Worm (Caenorhabditis elegans) whole organism, early embryonic: ENCODE data around the gene R07B1.8.

Source experiments
- B0310.2 ChIP-seq: sonication (generic microtip); optimal IDR thresholded peaks from 2 replicates; lab custom pipeline; 2016; ENCODE audit warnings: mild to moderate bottlenecking, missing genetic modification characterization, missing compliant biosample characterization
- F13C5.2 ChIP-seq: sonication (generic microtip); optimal IDR thresholded peaks from 2 replicates; lab custom pipeline; 2017; ENCODE audit warnings: mild to moderate bottlenecking, missing genetic modification characterization, inconsistent platforms, missing compliant biosample characterization
- aly-1 ChIP-seq: sonication (generic microtip); optimal IDR thresholded peaks from 2 replicates; lab custom pipeline; 2016; ENCODE audit warnings: missing genetic modification characterization, missing compliant biosample characterization
- ama-1 ChIP-seq: fragments of 150-350 bp; optimal IDR thresholded peaks from 2 replicates; lab custom pipeline; 2014
- ceh-13 ChIP-seq: fragments of 200-800 bp; sonication (Bioruptor generic); optimal IDR thresholded peaks from 2 replicates; lab custom pipeline; 2018; ENCODE audit warnings: mild to moderate bottlenecking, missing genetic modification characterization, missing compliant biosample characterization
- ceh-36 ChIP-seq: sonication (generic microtip); optimal IDR thresholded peaks from 2 replicates; lab custom pipeline; 2016; ENCODE audit warnings: missing genetic modification characterization, inconsistent platforms, missing compliant biosample characterization
- ets-7 ChIP-seq: sonication (generic microtip); optimal IDR thresholded peaks from 2 replicates; lab custom pipeline; 2016; ENCODE audit warnings: missing genotype, missing genetic modification characterization, missing compliant biosample characterization
- flt-1 ChIP-seq: fragments of 200-800 bp; sonication (Bioruptor generic); IDR thresholded peaks from 2 replicates; pipeline ENCODE4 v1.3.6; 2022; ENCODE audit warnings: missing genetic modification characterization, missing compliant biosample characterization
- hmbx-1 ChIP-seq: sonication (generic microtip); optimal IDR thresholded peaks from 2 replicates; lab custom pipeline; 2016; ENCODE audit warnings: mild to moderate bottlenecking, missing genetic modification characterization, missing compliant biosample characterization
- hmg-4 ChIP-seq: fragments of 200-800 bp; sonication (Bioruptor generic); optimal IDR thresholded peaks from 2 replicates; lab custom pipeline; 2018; ENCODE audit warnings: mild to moderate bottlenecking, missing genetic modification characterization, missing compliant biosample characterization
- hnd-1 ChIP-seq: sonication (generic microtip); optimal IDR thresholded peaks from 2 replicates; lab custom pipeline; 2016; ENCODE audit warnings: missing genetic modification characterization, missing compliant biosample characterization
- pes-1 ChIP-seq: fragments of 200-800 bp; sonication (Bioruptor generic); IDR thresholded peaks from 2 replicates; pipeline ENCODE4 v1.3.6; 2022; ENCODE audit warnings: missing genetic modification reagents, missing genetic modification characterization, missing compliant biosample characterization
- scrt-1 ChIP-seq: fragments of 200-800 bp; sonication (Bioruptor generic); IDR thresholded peaks from 2 replicates; pipeline ENCODE4 v1.3.6; 2022; ENCODE audit warnings: missing genetic modification characterization, missing compliant biosample characterization
- sea-1 ChIP-seq: fragments of 200-800 bp; sonication (Bioruptor generic); conservative IDR thresholded peaks from 2 replicates; pipeline ENCODE4 v1.3.6; 2022; ENCODE audit warnings: missing genetic modification characterization, missing compliant biosample characterization
- tbx-11 ChIP-seq: fragments of 200-800 bp; sonication (Bioruptor generic); IDR thresholded peaks from 2 replicates; pipeline ENCODE4 v1.3.6; 2022; ENCODE audit warnings: missing genetic modification characterization, missing compliant biosample characterization
- tbx-37 ChIP-seq: fragments of 200-800 bp; sonication (Bioruptor generic); conservative IDR thresholded peaks from 2 replicates; pipeline ENCODE4 v1.3.6; 2022; ENCODE audit warnings: missing genetic modification reagents, missing genetic modification characterization, missing compliant biosample characterization
- tra-4 ChIP-seq: sonication (generic microtip); optimal IDR thresholded peaks from 2 replicates; lab custom pipeline; 2017; ENCODE audit warnings: missing genetic modification characterization, missing compliant biosample characterization

The R07B1.8 gene

DNA sequence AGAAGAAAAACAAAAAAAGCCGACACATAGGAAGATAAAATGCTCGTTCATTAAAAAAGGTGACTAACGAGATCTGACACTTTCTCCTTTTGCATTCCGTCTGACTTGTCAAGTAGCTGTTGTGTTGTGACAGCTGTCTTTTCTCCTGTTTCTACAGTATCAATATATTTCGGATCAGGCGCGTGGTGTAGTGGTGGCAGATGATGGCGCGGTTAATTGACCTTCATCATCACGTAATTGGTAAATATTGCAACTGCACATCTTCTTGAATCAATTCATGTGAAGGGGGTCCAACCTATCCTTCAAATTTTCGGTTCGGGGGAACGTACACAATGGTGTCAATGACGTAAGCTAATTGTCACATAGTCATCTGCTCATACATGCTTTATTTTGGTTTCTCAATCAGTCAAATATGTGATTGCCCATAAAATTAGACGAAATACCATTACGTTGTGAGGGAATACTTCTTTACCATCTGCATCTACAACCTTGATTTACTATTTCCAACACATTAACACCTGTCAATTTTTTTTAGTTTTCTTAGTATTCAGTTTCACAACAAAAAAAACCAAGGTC is 24.2 kb downstream of the R07B1.8 start:
- no peak for TF ChIP-seq ceh-13
- no peak for TF ChIP-seq scrt-1 (GFP tag; lab: Robert Waterston, UW)
- TF ChIP-seq B0310.2 (tag; lab: Kevin White, UChicago) = no peak
- no peak for TF ChIP-seq flt-1 (GFP tag; lab: Robert Waterston, UW)
- no peak for TF ChIP-seq tbx-11
- TF ChIP-seq hmbx-1 (tag; lab: Kevin White, UChicago) = no peak
- no peak for TF ChIP-seq sea-1 (GFP tag; lab: Robert Waterston, UW)
- no peak for TF ChIP-seq ceh-36 (tag; lab: Kevin White, UChicago)
- no peak for TF ChIP-seq ama-1 (lab: Kevin White, UChicago)
- no peak for TF ChIP-seq hmg-4 (GFP tag; lab: Kevin White, UChicago)
- no peak for TF ChIP-seq hnd-1
- TF ChIP-seq aly-1 (tag; lab: Kevin White, UChicago) = no peak
- no peak for TF ChIP-seq ets-7 (tag; lab: Kevin White, UChicago)
- TF ChIP-seq tbx-37 (GFP tag; lab: Robert Waterston, UW) = no peak
- no peak for TF ChIP-seq F13C5.2 (tag; lab: Kevin White, UChicago)
- no peak for TF ChIP-seq pes-1 (GFP tag; lab: Robert Waterston, UW)
- no peak for TF ChIP-seq tra-4 (tag; lab: Kevin White, UChicago)

DNA sequence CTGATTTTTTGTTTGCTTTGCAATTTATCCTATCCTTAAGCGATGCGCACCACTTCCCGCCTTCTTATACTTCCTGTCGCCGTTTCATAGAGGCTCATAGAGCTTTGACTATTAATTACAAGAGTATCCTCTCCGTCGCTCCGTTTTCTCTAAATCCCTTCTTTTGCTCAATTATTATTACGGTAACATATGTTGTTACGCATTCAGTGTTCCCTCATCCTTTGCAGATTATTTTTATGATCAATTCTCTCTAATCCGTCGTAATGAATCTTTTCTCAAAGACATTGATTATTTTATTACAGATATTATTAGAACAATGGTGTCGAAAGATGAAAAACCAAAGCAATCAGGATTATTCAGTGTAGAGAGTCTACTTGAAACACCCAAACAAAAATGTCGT is 25.5 kb downstream of the R07B1.8 start, which contains the start of gene vab-15:
Gene vab-15, plus strand, starts transcription at position 301 of the 400 bp plus-strand sequence.
- TF ChIP-seq ceh-36 (tag; lab: Kevin White, UChicago) (peak; percentile 34), tbx-37 (GFP tag; lab: Robert Waterston, UW) (no peak), pes-1 (GFP tag; lab: Robert Waterston, UW) (no peak), tra-4 (tag; lab: Kevin White, UChicago) (no peak), tbx-11 (no peak)

ce11 chrX:9845916-9846315 is 26.5 kb downstream of the R07B1.8 start:
- TF ChIP-seq F13C5.2 (tag; lab: Kevin White, UChicago) (no peak), tra-4 (tag; lab: Kevin White, UChicago) (no peak), hmbx-1 (tag; lab: Kevin White, UChicago) (no peak), aly-1 (tag; lab: Kevin White, UChicago) (no peak), hmg-4 (GFP tag; lab: Kevin White, UChicago) (no peak), ama-1 (lab: Kevin White, UChicago) (no peak), ets-7 (tag; lab: Kevin White, UChicago) (no peak)

- TF ChIP-seq ama-1 (lab: Kevin White, UChicago) = no peak
- no peak for TF ChIP-seq ceh-13
- no peak for TF ChIP-seq hmbx-1 (tag; lab: Kevin White, UChicago)
- no peak for TF ChIP-seq tra-4 (tag; lab: Kevin White, UChicago)
- no peak for TF ChIP-seq hmg-4 (GFP tag; lab: Kevin White, UChicago)
Measured at ce11 chrX:9843568-9843967, 28.9 kb downstream of the R07B1.8 start.

- no peak for TF ChIP-seq pes-1 (GFP tag; lab: Robert Waterston, UW)
- no peak for TF ChIP-seq B0310.2 (tag; lab: Kevin White, UChicago)
- TF ChIP-seq ets-7 (tag; lab: Kevin White, UChicago) = no peak
- no peak for TF ChIP-seq ama-1 (lab: Kevin White, UChicago)
- TF ChIP-seq F13C5.2 (tag; lab: Kevin White, UChicago) = no peak
- no peak for TF ChIP-seq scrt-1 (GFP tag; lab: Robert Waterston, UW)
- TF ChIP-seq hmbx-1 (tag; lab: Kevin White, UChicago) = no peak
- TF ChIP-seq tbx-11 = no peak
- no peak for TF ChIP-seq hmg-4 (GFP tag; lab: Kevin White, UChicago)
- no peak for TF ChIP-seq flt-1 (GFP tag; lab: Robert Waterston, UW)
- no peak for TF ChIP-seq hnd-1
- no peak for TF ChIP-seq ceh-13
- TF ChIP-seq ceh-36 (tag; lab: Kevin White, UChicago) = no peak
- no peak for TF ChIP-seq sea-1 (GFP tag; lab: Robert Waterston, UW)
- no peak for TF ChIP-seq tbx-37 (GFP tag; lab: Robert Waterston, UW)
- no peak for TF ChIP-seq aly-1 (tag; lab: Kevin White, UChicago)
Measured at ce11 chrX:9842102-9842501, 30.4 kb downstream of the R07B1.8 start.

DNA sequence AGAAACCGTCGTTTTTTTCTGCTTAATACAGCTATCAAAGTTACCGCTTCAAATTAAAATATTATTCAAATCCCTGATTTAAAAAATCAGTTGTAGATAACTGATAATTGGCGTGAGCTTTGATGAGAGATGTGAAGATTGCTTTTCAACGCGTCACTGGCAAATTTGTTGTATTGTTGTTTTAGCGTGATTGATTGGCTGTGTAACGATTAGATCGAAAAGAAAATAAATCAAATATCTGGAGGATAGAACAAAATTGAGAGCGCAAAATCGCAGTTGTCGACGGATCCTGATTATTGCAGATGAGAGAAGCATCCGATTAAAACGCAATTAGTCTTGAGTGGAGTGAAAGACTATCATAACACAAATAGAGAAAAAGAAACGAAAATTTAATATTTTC is 31.6 kb downstream of the R07B1.8 start:
- TF ChIP-seq ets-7 (tag; lab: Kevin White, UChicago) = no peak
- no peak for TF ChIP-seq B0310.2 (tag; lab: Kevin White, UChicago)
- TF ChIP-seq hmbx-1 (tag; lab: Kevin White, UChicago) = no peak
- no peak for TF ChIP-seq tbx-11
- no peak for TF ChIP-seq flt-1 (GFP tag; lab: Robert Waterston, UW)
- TF ChIP-seq ceh-13 = no peak
- TF ChIP-seq aly-1 (tag; lab: Kevin White, UChicago) = no peak

DNA sequence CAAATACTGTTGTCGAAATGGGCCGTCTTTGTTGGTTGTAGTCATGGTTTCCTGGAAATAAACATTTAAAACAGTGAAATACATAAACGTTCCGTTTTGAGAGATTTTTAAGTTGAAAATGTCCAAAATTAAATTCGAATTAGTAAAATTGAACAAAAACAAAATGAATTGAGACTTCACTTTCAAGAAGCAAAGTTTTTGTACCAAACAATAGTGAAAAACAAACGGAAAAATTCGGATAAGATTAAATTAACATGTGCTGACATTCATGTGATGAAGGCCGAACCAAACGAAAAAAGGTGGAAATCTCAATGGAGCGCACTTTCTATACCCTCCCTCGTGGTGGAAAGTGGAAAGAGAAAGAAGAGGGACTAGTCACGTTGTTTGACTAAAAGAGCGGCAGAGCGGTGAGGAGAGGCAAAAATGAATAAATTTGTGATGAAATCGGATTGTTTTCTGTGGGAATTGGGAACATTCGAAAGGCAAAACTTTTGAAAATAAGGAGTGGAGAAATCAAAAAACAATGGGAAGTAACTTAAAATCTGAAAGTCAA is 34.4 kb downstream of the R07B1.8 start, which contains the start of gene ipla-2:
Gene ipla-2, minus strand, starts transcription at position 51 of the 553 bp plus-strand sequence.
- TF ChIP-seq F13C5.2 (tag; lab: Kevin White, UChicago) (peak; percentile 47), tbx-37 (GFP tag; lab: Robert Waterston, UW) (no peak), aly-1 (tag; lab: Kevin White, UChicago) (no peak), scrt-1 (GFP tag; lab: Robert Waterston, UW) (no peak), ceh-13 (no peak), pes-1 (GFP tag; lab: Robert Waterston, UW) (no peak), hmbx-1 (tag; lab: Kevin White, UChicago) (no peak)
